Worm (Caenorhabditis elegans) whole organism, mixed stage, embryonic: Measurements from ENCODE around the gene Y50D4A.10.

Source experiments
- M03D4.4 ChIP-seq: sonication (generic microtip); optimal IDR thresholded peaks from 2 replicates; lab custom pipeline; 2017; ENCODE audit warnings: mild to moderate bottlenecking, missing genetic modification characterization, missing compliant biosample characterization
- ceh-43 ChIP-seq: fragments of 200-800 bp; sonication (Bioruptor generic); optimal IDR thresholded peaks from 2 replicates; lab custom pipeline; 2018; ENCODE audit warnings: mild to moderate bottlenecking, missing genetic modification characterization, moderate library complexity, missing compliant biosample characterization
- ceh-83 ChIP-seq: fragments of 200-800 bp; sonication (Bioruptor generic); optimal IDR thresholded peaks from 2 replicates; lab custom pipeline; 2018; ENCODE audit warnings: mild to moderate bottlenecking, missing genetic modification characterization, missing compliant biosample characterization
- lsy-2 ChIP-seq: fragments of 150-350 bp; optimal IDR thresholded peaks from 2 replicates; lab custom pipeline; 2014; ENCODE audit warnings: missing biosample characterization, missing genetic modification characterization
- nhr-76 ChIP-seq: sonication (generic microtip); optimal IDR thresholded peaks from 2 replicates; lab custom pipeline; 2017; ENCODE audit warnings: missing biosample characterization, missing genetic modification characterization
- pha-4 ChIP-seq: fragments of 150-350 bp; optimal IDR thresholded peaks from 2 replicates; lab custom pipeline; 2018; ENCODE audit warnings: missing biosample characterization, missing genetic modification reagents, missing genetic modification characterization
- snpc-4 ChIP-seq: fragments of 150-350 bp; optimal IDR thresholded peaks from 2 replicates; lab custom pipeline; 2014; ENCODE audit warnings: missing biosample characterization, missing genetic modification characterization
- zip-8 ChIP-seq: fragments of 150-350 bp; optimal IDR thresholded peaks from 2 replicates; lab custom pipeline; 2014; ENCODE audit warnings: missing biosample characterization, missing genetic modification characterization

DNA sequence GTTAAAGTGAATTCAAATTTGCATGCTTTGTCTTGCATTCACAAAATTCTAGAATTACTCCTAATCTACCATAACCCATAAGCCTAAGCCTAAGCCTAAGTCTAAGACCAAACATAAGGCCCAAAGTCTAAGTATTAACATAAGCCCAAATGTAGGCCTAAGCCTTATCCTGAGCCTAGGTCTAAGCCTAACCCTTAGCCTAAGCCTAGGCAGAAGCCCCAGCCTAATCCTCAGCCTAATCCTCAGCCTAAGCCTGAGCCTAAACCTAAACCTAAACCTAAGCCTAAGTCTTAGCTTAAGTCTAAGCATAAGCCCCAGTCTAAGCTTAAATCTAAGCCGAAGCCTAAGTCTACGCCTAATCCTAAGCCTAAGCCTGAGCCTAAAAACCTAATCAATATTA lies 49.8 kb downstream of the Y50D4A.10 start:
- TF ChIP-seq nhr-76 (tag; lab: Kevin White, UChicago) (no peak), pha-4 (tag; lab: Kevin White, UChicago) (no peak), ceh-83 (GFP tag; lab: Kevin White, UChicago) (no peak), ceh-43 (GFP tag; lab: Kevin White, UChicago) (no peak), snpc-4 (no peak), zip-8 (tag; lab: Kevin White, UChicago) (no peak), lsy-2 (no peak), M03D4.4 (tag; lab: Kevin White, UChicago) (no peak)
